Worm (Caenorhabditis elegans): ENCODE data around the gene pgph-1.
A peak's percentile ranks its signal among the peaks of the same experiment; 100 is the strongest.

pgph-1 gene

ce11 chrV:5785372-5785771 lies 32.0 kb upstream of the pgph-1 start, which contains the start of gene F44E7.7:
Gene F44E7.7, minus strand, starts transcription at chrV:5785472.
- TF ChIP-seq pha-4 (tag; optimal IDR thresholded peaks at IDR 0.05) = no peak
- no peak for TF ChIP-seq bed-1 (GFP tag; IDR thresholded peaks at IDR 0.05)
- TF ChIP-seq bed-2 (GFP tag; IDR thresholded peaks at IDR 0.05) = no peak
- no peak for TF ChIP-seq mxl-1 (tag; optimal IDR thresholded peaks at IDR 0.05)
- no peak for TF ChIP-seq aptf-2 (GFP tag; conservative IDR thresholded peaks at IDR 0.05)
- TF ChIP-seq cebp-1 (GFP tag; IDR thresholded peaks at IDR 0.05) = no peak
- TF ChIP-seq cebp-1 (tag; optimal IDR thresholded peaks at IDR 0.05) = no peak

- TF ChIP-seq tlf-1 (GFP tag; optimal IDR thresholded peaks at IDR 0.05) (no peak), bed-1 (GFP tag; IDR thresholded peaks at IDR 0.05) (no peak), F57A8.1 (GFP tag; optimal IDR thresholded peaks at IDR 0.05) (no peak), die-1 (tag; optimal IDR thresholded peaks at IDR 0.05) (no peak), xnd-1 (tag; optimal IDR thresholded peaks at IDR 0.05) (no peak), mcd-1 (GFP tag; IDR thresholded peaks at IDR 0.05) (no peak), egrh-3 (GFP tag; IDR thresholded peaks at IDR 0.05) (no peak), B0261.1 (tag; optimal IDR thresholded peaks at IDR 0.05) (no peak), attf-6 (GFP tag; IDR thresholded peaks at IDR 0.05) (no peak), ccch-3 (GFP tag; optimal IDR thresholded peaks at IDR 0.05) (no peak), ets-4 (GFP tag; optimal IDR thresholded peaks at IDR 0.05) (no peak), B0019.2 (GFP tag; conservative IDR thresholded peaks at IDR 0.05) (no peak), Y79H2A.3 (GFP tag; conservative IDR thresholded peaks at IDR 0.05) (no peak), egl-18 (GFP tag; IDR thresholded peaks at IDR 0.05) (no peak), ztf-26 (tag; optimal IDR thresholded peaks at IDR 0.05) (no peak), aptf-3 (GFP tag; IDR thresholded peaks at IDR 0.05) (no peak), rec-8 (tag; optimal IDR thresholded peaks at IDR 0.05) (no peak), F49E8.2 (tag; optimal IDR thresholded peaks at IDR 0.05; ENCODE audit: insufficient read depth) (no peak)
Observed at ce11 chrV:5782687-5783086, 29.4 kb upstream of the pgph-1 start, which contains the start of gene fbxa-183. Gene fbxa-183, minus strand, starts transcription at chrV:5782787.

ce11 chrV:5780713-5781360 lies 27.5 kb upstream of the pgph-1 start, which contains the start of gene F44E7.5:
Gene F44E7.5, minus strand, starts transcription at chrV:5780922.
- TF ChIP-seq Y53G8AR.9 (GFP tag; conservative IDR thresholded peaks at IDR 0.05) = no peak
- peak; percentile 91 for TF ChIP-seq nhr-80 (tag; optimal IDR thresholded peaks at IDR 0.05)
- no peak for TF ChIP-seq unc-130 (GFP tag; optimal IDR thresholded peaks at IDR 0.05)
- TF ChIP-seq let-607 (tag; optimal IDR thresholded peaks at IDR 0.05) = peak in 1 of 2 experiments; percentile 60
- TF ChIP-seq mel-28 (tag; optimal IDR thresholded peaks at IDR 0.05; ENCODE audit: borderline replicate concordance) = no peak
- peak; percentile 53 for TF ChIP-seq mcd-1 (GFP tag; IDR thresholded peaks at IDR 0.05)
- no peak for TF ChIP-seq F22D6.2 (tag; optimal IDR thresholded peaks at IDR 0.05)
- no peak; the same call in 1 of the 2 replicates for TF ChIP-seq cebp-1 (GFP tag; IDR thresholded peaks at IDR 0.05)
- TF ChIP-seq cebp-1 (tag; optimal IDR thresholded peaks at IDR 0.05) = peak; percentile 69
- peak; percentile 60 for TF ChIP-seq gei-17 (GFP tag; optimal IDR thresholded peaks at IDR 0.05)
- TF ChIP-seq F55B11.4 (tag; optimal IDR thresholded peaks at IDR 0.05; ENCODE audit: borderline replicate concordance, insufficient read depth) = no peak
- TF ChIP-seq C06A6.2 (GFP tag; conservative IDR thresholded peaks at IDR 0.05) = peak; percentile 66
- TF ChIP-seq chd-7 (tag; optimal IDR thresholded peaks at IDR 0.05) = peak; percentile 18
- no peak for TF ChIP-seq pha-4 (tag; optimal IDR thresholded peaks at IDR 0.05)
- no peak for TF ChIP-seq snpc-1.1 (tag; optimal IDR thresholded peaks at IDR 0.05; ENCODE audit: insufficient read depth)
- TF ChIP-seq dox-1 (GFP tag; IDR thresholded peaks at IDR 0.05) = peak; percentile 81
- TF ChIP-seq attf-5 (GFP tag; optimal IDR thresholded peaks at IDR 0.05) = peak; percentile 61
- no peak for TF ChIP-seq lir-1 (GFP tag; conservative IDR thresholded peaks at IDR 0.05)
- peak; percentile 40 for TF ChIP-seq K12H6.12 (tag; optimal IDR thresholded peaks at IDR 0.05)
- TF ChIP-seq tbp1 (GFP tag; optimal IDR thresholded peaks at IDR 0.05) = peak; percentile 36
- no peak for TF ChIP-seq ceh-27 (GFP tag; optimal IDR thresholded peaks at IDR 0.05)
- TF ChIP-seq ceh-91 (GFP tag; IDR thresholded peaks at IDR 0.05) = peak; percentile 24; the same call in 1 of the 2 replicates
- TF ChIP-seq hmg-1.2 (GFP tag; IDR thresholded peaks at IDR 0.05) = peak; percentile 80
- peak; percentile 15 for TF ChIP-seq F23B12.7 (tag; optimal IDR thresholded peaks at IDR 0.05; ENCODE audit: insufficient read depth)

Measured in whole organism, young adult.